Worm (Caenorhabditis elegans): ENCODE results near the gene tps-2.
A peak's percentile ranks its signal among the peaks of the same experiment; 100 is the strongest.

DNA sequence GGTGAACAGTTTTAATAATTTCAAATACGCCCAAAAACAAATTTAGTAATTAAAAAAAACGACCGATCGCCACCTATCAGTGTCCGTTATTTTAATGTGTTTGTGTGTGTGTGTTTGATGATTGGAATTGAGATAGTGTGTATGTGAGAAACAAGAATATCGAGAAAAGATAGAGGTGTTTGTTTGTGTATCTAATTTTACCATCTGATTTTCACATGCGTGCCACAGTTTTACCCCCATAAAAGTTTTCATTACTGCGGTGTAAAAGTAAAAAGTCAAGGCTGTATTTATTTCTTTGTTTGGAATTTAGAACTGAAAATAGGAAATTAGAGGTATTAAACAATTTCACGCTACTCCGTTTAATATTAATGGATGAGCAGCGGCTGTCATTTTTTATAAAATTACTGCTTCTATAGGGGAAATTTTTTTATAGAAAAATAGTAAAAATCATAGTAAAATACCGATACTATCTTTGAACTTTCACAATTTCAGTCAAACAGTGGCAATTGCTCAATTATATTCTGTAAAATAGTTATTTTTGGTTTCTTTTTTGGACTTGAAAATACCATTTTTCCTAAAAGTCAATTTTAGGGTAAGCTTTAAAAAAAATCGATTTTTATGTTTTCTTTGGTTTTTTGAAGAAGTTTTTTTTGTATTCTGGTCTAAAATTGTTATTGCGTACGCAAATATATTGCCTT, 620 bp upstream of the tps-2 start:
- TF ChIP-seq snpc-4 (tag; optimal IDR thresholded peaks at IDR 0.05), result no peak
- peak; percentile 46 for TF ChIP-seq blmp-1 (tag; optimal IDR thresholded peaks at IDR 0.05)
- no peak for TF ChIP-seq nhr-77 (tag; optimal IDR thresholded peaks at IDR 0.05)
- TF ChIP-seq lir-3 (tag; optimal IDR thresholded peaks at IDR 0.05; ENCODE audit: poor library complexity), result no peak
- TF ChIP-seq nhr-76 (tag; optimal IDR thresholded peaks at IDR 0.05), result no peak
- peak; percentile 31 for TF ChIP-seq mep-1 (tag; optimal IDR thresholded peaks at IDR 0.05)
- TF ChIP-seq mef-2 (tag; optimal IDR thresholded peaks at IDR 0.05), result no peak
- no peak for TF ChIP-seq C34B4.2 (tag; optimal IDR thresholded peaks at IDR 0.05)
- no peak for TF ChIP-seq fkh-10 (GFP tag; optimal IDR thresholded peaks at IDR 0.05)
- no peak for TF ChIP-seq mdl-1 (tag; optimal IDR thresholded peaks at IDR 0.05)
- no peak for TF ChIP-seq aha-1 (tag; optimal IDR thresholded peaks at IDR 0.05)
- TF ChIP-seq C16A3.4 (tag; optimal IDR thresholded peaks at IDR 0.05), result peak; percentile 18
